Fruit fly (Drosophila melanogaster) whole organism, embryonic: Measurements from ENCODE around the gene CG16964.

Experiments
- C15 ChIP-seq: fragments of 200-800 bp; sonication (Bioruptor generic); IDR thresholded peaks from 3 replicates; pipeline ENCODE4 v1.3.6; 2022; ENCODE audit warnings: missing biosample characterization, missing genetic modification characterization
- CG11560 ChIP-seq: fragments of 200-800 bp; sonication (Bioruptor generic); IDR thresholded peaks from 3 replicates; pipeline ENCODE4 v1.3.6; 2022; ENCODE audit warnings: missing biosample characterization, missing genetic modification characterization
- CG11695 ChIP-seq: fragments of 200-800 bp; sonication (Bioruptor generic); IDR thresholded peaks from 3 replicates; pipeline ENCODE4 v1.3.6; 2022; ENCODE audit warnings: missing biosample characterization, missing genetic modification characterization
- CG13894 ChIP-seq: fragments of 200-800 bp; sonication (Bioruptor generic); optimal IDR thresholded peaks from 3 replicates; lab custom pipeline; 2018; ENCODE audit warnings: missing biosample characterization, mild to moderate bottlenecking, missing genetic modification characterization, moderate library complexity
- CG15479 ChIP-seq: fragments of 200-800 bp; sonication (Bioruptor generic); optimal IDR thresholded peaks from 3 replicates; lab custom pipeline; 2019; ENCODE audit warnings: missing biosample characterization, mild to moderate bottlenecking, missing genetic modification characterization, moderate library complexity
- CG1602 ChIP-seq: fragments of 200-800 bp; sonication (Bioruptor generic); optimal IDR thresholded peaks from 3 replicates; lab custom pipeline; 2016; ENCODE audit warnings: missing biosample characterization, missing genetic modification characterization
- CG2199 ChIP-seq: fragments of 200-800 bp; sonication (Bioruptor generic); IDR thresholded peaks from 3 replicates; pipeline ENCODE4 v1.3.6; 2022; ENCODE audit warnings: missing biosample characterization, missing genetic modification characterization
- CG32767 ChIP-seq: fragments of 200-800 bp; sonication (Bioruptor generic); IDR thresholded peaks from 2 replicates; pipeline ENCODE4 v1.3.6; 2022; ENCODE audit warnings: missing biosample characterization, missing genetic modification characterization
- CG34376 ChIP-seq: fragments of 200-800 bp; sonication (Bioruptor generic); optimal IDR thresholded peaks from 2 replicates; lab custom pipeline; 2018; ENCODE audit warnings: missing biosample characterization, mild to moderate bottlenecking, missing genetic modification characterization
- CG4282 ChIP-seq: fragments of 200-800 bp; sonication (Bioruptor generic); optimal IDR thresholded peaks from 2 replicates; lab custom pipeline; 2016; ENCODE audit warnings: missing biosample characterization, missing genetic modification characterization
- CG4360 ChIP-seq: fragments of 200-800 bp; sonication (Bioruptor generic); IDR thresholded peaks from 2 replicates; pipeline ENCODE4 v1.3.6; 2022; ENCODE audit warnings: missing biosample characterization, missing genetic modification characterization
- CG4820 ChIP-seq: fragments of 200-800 bp; sonication (Bioruptor generic); optimal IDR thresholded peaks from 3 replicates; lab custom pipeline; 2016; ENCODE audit warnings: missing biosample characterization, missing genetic modification characterization
- CG8290 ChIP-seq, 3 experiments: fragments of 200-800 bp; sonication (Bioruptor generic); optimal IDR thresholded peaks; 2 replicates each; lab custom pipeline; 2016 to 2019; ENCODE audit warnings: missing biosample characterization in 3 of 3, missing genetic modification characterization in 3 of 3, mild to moderate bottlenecking in 2 of 3, moderate library complexity in 1 of 3
- CG9817 ChIP-seq: fragments of 200-800 bp; sonication (Bioruptor generic); optimal IDR thresholded peaks from 2 replicates; lab custom pipeline; 2018; ENCODE audit warnings: missing biosample characterization, mild to moderate bottlenecking, missing genetic modification characterization, moderate library complexity
- CTCF ChIP-seq: fragments of 200-800 bp; sonication (Bioruptor generic); optimal IDR thresholded peaks from 2 replicates; lab custom pipeline; 2017; ENCODE audit warnings: missing biosample characterization, mild to moderate bottlenecking, missing genetic modification characterization, moderate library complexity
- CoRest ChIP-seq: fragments of 200-800 bp; sonication (Bioruptor generic); optimal IDR thresholded peaks from 3 replicates; lab custom pipeline; 2018; ENCODE audit warnings: missing biosample characterization, mild to moderate bottlenecking, missing genetic modification characterization, moderate library complexity
- Dad ChIP-seq: fragments of 200-800 bp; sonication (Bioruptor generic); optimal IDR thresholded peaks from 3 replicates; lab custom pipeline; 2016; ENCODE audit warnings: missing biosample characterization, missing genetic modification characterization
- E2f2 ChIP-seq: fragments of 200-800 bp; sonication (Bioruptor generic); IDR thresholded peaks from 2 replicates; pipeline ENCODE4 v1.3.6; 2022; ENCODE audit warnings: missing biosample characterization, missing genetic modification characterization
- Elba2 ChIP-seq: fragments of 200-800 bp; sonication (Bioruptor generic); optimal IDR thresholded peaks from 3 replicates; lab custom pipeline; 2016; ENCODE audit warnings: missing biosample characterization, missing genetic modification characterization
- Ets65A ChIP-seq: fragments of 200-800 bp; sonication (Bioruptor generic); peaks from one replicate; lab custom pipeline; 2016; ENCODE audit warnings: missing biosample characterization, missing genetic modification characterization
- GATAe ChIP-seq: fragments of 200-800 bp; sonication (Bioruptor generic); conservative IDR thresholded peaks from 2 replicates; pipeline ENCODE4 v1.3.6; 2022; ENCODE audit warnings: missing biosample characterization, missing genetic modification characterization
- Lhr ChIP-seq: fragments of 200-800 bp; sonication (Bioruptor generic); optimal IDR thresholded peaks from 3 replicates; lab custom pipeline; 2017; ENCODE audit warnings: mild to moderate bottlenecking, missing biosample characterization, missing genetic modification reagents, missing genetic modification characterization
- MBD-R2 ChIP-seq: fragments of 200-800 bp; sonication (Bioruptor generic); IDR thresholded peaks from 2 replicates; pipeline ENCODE4 v1.3.6; 2022; ENCODE audit warnings: missing biosample characterization, missing genetic modification characterization
- Max ChIP-seq: fragments of 200-800 bp; sonication (Bioruptor generic); optimal IDR thresholded peaks from 2 replicates; lab custom pipeline; 2016; ENCODE audit warnings: missing biosample characterization, mild to moderate bottlenecking, missing genetic modification characterization
- Myb ChIP-seq: fragments of 200-800 bp; sonication (Bioruptor generic); optimal IDR thresholded peaks from 2 replicates; lab custom pipeline; 2016; ENCODE audit warnings: missing biosample characterization, missing genetic modification characterization
- NfI ChIP-seq: fragments of 200-800 bp; sonication (Bioruptor generic); optimal IDR thresholded peaks from 3 replicates; lab custom pipeline; 2018; ENCODE audit warnings: missing biosample characterization, mild to moderate bottlenecking, missing genetic modification characterization, moderate library complexity
- Opbp ChIP-seq: fragments of 200-800 bp; sonication (Bioruptor generic); IDR thresholded peaks from 3 replicates; pipeline ENCODE4 v1.3.6; 2022; ENCODE audit warnings: missing biosample characterization, missing genetic modification characterization; ENCODE audit not compliant: partially characterized antibody
- amos ChIP-seq: fragments of 200-800 bp; sonication (Bioruptor generic); IDR thresholded peaks from 2 replicates; pipeline ENCODE4 v1.3.6; 2022; ENCODE audit warnings: missing biosample characterization, missing genetic modification characterization; ENCODE audit not compliant: partially characterized antibody
- ap ChIP-seq: fragments of 200-800 bp; sonication (Bioruptor generic); IDR thresholded peaks from 2 replicates; pipeline ENCODE4 v1.3.6; 2022; ENCODE audit warnings: missing biosample characterization, missing genetic modification characterization
- ase ChIP-seq: fragments of 200-800 bp; sonication (Bioruptor generic); IDR thresholded peaks from 3 replicates; pipeline ENCODE4 v1.3.6; 2022; ENCODE audit warnings: missing biosample characterization, missing genetic modification characterization
- cad ChIP-seq: fragments of >200 bp; optimal IDR thresholded peaks from 2 replicates; lab custom pipeline; 2017; ENCODE audit warnings: missing biosample characterization, missing genetic modification characterization
- chinmo ChIP-seq: fragments of 200-800 bp; sonication (Bioruptor generic); IDR thresholded peaks from 4 replicates; pipeline ENCODE4 v1.3.6; 2022; ENCODE audit warnings: missing biosample characterization, missing genetic modification characterization; ENCODE audit not compliant: partially characterized antibody
- exex ChIP-seq: fragments of 200-800 bp; sonication (Bioruptor generic); optimal IDR thresholded peaks from 4 replicates; lab custom pipeline; 2018; ENCODE audit warnings: missing biosample characterization, mild to moderate bottlenecking, missing genetic modification characterization, moderate library complexity
- eyg ChIP-seq: fragments of 200-800 bp; sonication (Bioruptor generic); optimal IDR thresholded peaks from 3 replicates; lab custom pipeline; 2016; ENCODE audit warnings: missing biosample characterization, missing genetic modification characterization
- fu2 ChIP-seq: fragments of 200-800 bp; sonication (Bioruptor generic); optimal IDR thresholded peaks from 2 replicates; lab custom pipeline; 2016; ENCODE audit warnings: missing biosample characterization, missing genetic modification characterization
- gfzf ChIP-seq: fragments of 200-800 bp; sonication (Bioruptor generic); optimal IDR thresholded peaks from 2 replicates; lab custom pipeline; 2016; ENCODE audit warnings: missing biosample characterization, mild to moderate bottlenecking, missing genetic modification characterization, moderate library complexity
- grn ChIP-seq: fragments of 200-800 bp; sonication (Bioruptor generic); optimal IDR thresholded peaks from 3 replicates; lab custom pipeline; 2017; ENCODE audit warnings: missing biosample characterization, missing genetic modification characterization
- ham ChIP-seq: fragments of 200-800 bp; sonication (Bioruptor generic); IDR thresholded peaks from 2 replicates; pipeline ENCODE4 v1.3.6; 2022; ENCODE audit warnings: missing biosample characterization, missing genetic modification characterization
- inv ChIP-seq: fragments of 200-800 bp; sonication (Bioruptor generic); IDR thresholded peaks from 2 replicates; pipeline ENCODE4 v1.3.6; 2022; ENCODE audit warnings: missing biosample characterization, missing genetic modification characterization; ENCODE audit not compliant: partially characterized antibody
- knrl ChIP-seq: fragments of 200-800 bp; sonication (Bioruptor generic); IDR thresholded peaks from 3 replicates; pipeline ENCODE4 v1.3.6; 2022; ENCODE audit warnings: missing biosample characterization, missing genetic modification characterization; ENCODE audit not compliant: partially characterized antibody
- lab ChIP-seq: fragments of 200-800 bp; sonication (Bioruptor generic); optimal IDR thresholded peaks from 3 replicates; lab custom pipeline; 2017; ENCODE audit warnings: missing biosample characterization, missing genetic modification characterization, mild to moderate bottlenecking, moderate library complexity, missing genetic modification reagents
- mirr ChIP-seq: fragments of 200-800 bp; sonication (Bioruptor generic); optimal IDR thresholded peaks from 3 replicates; lab custom pipeline; 2018; ENCODE audit warnings: missing biosample characterization, mild to moderate bottlenecking, missing genetic modification characterization
- phol ChIP-seq: fragments of 200-800 bp; sonication (Bioruptor generic); optimal IDR thresholded peaks from 3 replicates; lab custom pipeline; 2018; ENCODE audit warnings: missing biosample characterization, mild to moderate bottlenecking, missing genetic modification characterization, moderate library complexity
- pita ChIP-seq: fragments of 200-800 bp; sonication (Bioruptor generic); optimal IDR thresholded peaks from 2 replicates; lab custom pipeline; 2017; ENCODE audit warnings: missing biosample characterization, mild to moderate bottlenecking, missing genetic modification characterization
- psq ChIP-seq: fragments of 200-800 bp; sonication (Bioruptor generic); optimal IDR thresholded peaks from 2 replicates; lab custom pipeline; 2017; ENCODE audit warnings: missing biosample characterization, missing genetic modification characterization
- so ChIP-seq: fragments of 200-800 bp; sonication (Bioruptor generic); IDR thresholded peaks from 3 replicates; pipeline ENCODE4 v1.3.6; 2022; ENCODE audit warnings: missing biosample characterization, missing genetic modification characterization
- stwl ChIP-seq: fragments of 200-800 bp; sonication (Bioruptor generic); optimal IDR thresholded peaks from 3 replicates; lab custom pipeline; 2018; ENCODE audit warnings: missing biosample characterization, mild to moderate bottlenecking, missing genetic modification characterization, moderate library complexity
- sug ChIP-seq: fragments of 200-800 bp; optimal IDR thresholded peaks from 2 replicates; lab custom pipeline; 2019; ENCODE audit warnings: missing biosample characterization, mild to moderate bottlenecking, missing genetic modification characterization, moderate library complexity
- ttk ChIP-seq: fragments of 200-800 bp; sonication (Bioruptor generic); IDR thresholded peaks from 2 replicates; pipeline ENCODE4 v2.1.2; 2022; ENCODE audit warnings: missing biosample characterization, missing genetic modification characterization
- zen ChIP-seq: fragments of 200-800 bp; sonication (Bioruptor generic); optimal IDR thresholded peaks from 3 replicates; lab custom pipeline; 2018; ENCODE audit warnings: missing biosample characterization, mild to moderate bottlenecking, missing genetic modification characterization, moderate library complexity

Gene CG16964

dm6 chr2L:11942826-11943225 lies 4.9 kb upstream of the CG16964 start:
- no peak for TF ChIP-seq fu2 (GFP tag; lab: Kevin White, UChicago)
- no peak for TF ChIP-seq CG11695 (GFP tag; lab: Robert Waterston, UW)
- no peak for TF ChIP-seq C15 (GFP tag; lab: Robert Waterston, UW)
- TF ChIP-seq Lhr (GFP tag; lab: Kevin White, UChicago): no peak
- TF ChIP-seq lab (GFP tag; lab: Kevin White, UChicago): no peak
- no peak for TF ChIP-seq CG4282
- TF ChIP-seq mirr: peak; percentile 0
- TF ChIP-seq exex (tag; lab: Kevin White, UChicago): peak; percentile 68
- no peak for TF ChIP-seq MBD-R2 (GFP tag; lab: Robert Waterston, UW)
- no peak for TF ChIP-seq CG32767
- no peak for TF ChIP-seq CG15479 (GFP tag; lab: Kevin White, UChicago)
- TF ChIP-seq sug: peak; percentile 76
- TF ChIP-seq GATAe (GFP tag; lab: Robert Waterston, UW): peak; percentile 17; the same call in 1 of the 2 replicates
- peak; percentile 55 for TF ChIP-seq CG34376 (GFP tag; lab: Kevin White, UChicago)
- TF ChIP-seq grn (GFP tag; lab: Kevin White, UChicago): peak; percentile 7
- no peak for TF ChIP-seq ap (GFP tag; lab: Robert Waterston, UW)

dm6 chr2L:11943829-11944228 lies 3.9 kb upstream of the CG16964 start, which contains the start of gene Crys:
TSS of gene Crys (plus strand) at chr2L:11944129.
- TF ChIP-seq psq (no peak), so (no peak), Ets65A (peak; percentile 68), CG13894 (no peak), CG4360 (GFP tag; lab: Robert Waterston, UW) (no peak), inv (no peak), Elba2 (GFP tag; lab: Kevin White, UChicago) (no peak), phol (tag; lab: Kevin White, UChicago) (no peak), gfzf (no peak), ase (0 out of 3 replicates have a peak, but pooled peaks have one; percentile 4), CG4820 (no peak), Dad (GFP tag; lab: Kevin White, UChicago) (no peak), ttk (GFP tag; lab: Robert Waterston, UW) (no peak)
- TF ChIP-seq, all 482 proteins: peak for 2

- peak; percentile 79 for TF ChIP-seq E2f2 (GFP tag; lab: Robert Waterston, UW)
- no peak for TF ChIP-seq CG8290 (GFP tag; optimal IDR thresholded peaks at IDR 0.05; lab: Kevin White, UChicago)
- peak in 1 of 2 experiments; percentile 7 for TF ChIP-seq CG8290 (tag; optimal IDR thresholded peaks at IDR 0.05; lab: Kevin White, UChicago)
- TF ChIP-seq Max: no peak
- peak; percentile 86 for TF ChIP-seq cad (GFP tag; lab: Kevin White, UChicago)
- peak; percentile 24; the same call in 1 of the 2 replicates for TF ChIP-seq amos (GFP tag; lab: Robert Waterston, UW)
- peak; percentile 30 for TF ChIP-seq zen
- TF ChIP-seq Myb (GFP tag; lab: Kevin White, UChicago): peak; percentile 26
- TF ChIP-seq Opbp (GFP tag; lab: Robert Waterston, UW): peak; percentile 21; the same call in 1 of the 3 replicates
- TF ChIP-seq chinmo (GFP tag; lab: Robert Waterston, UW): 0 out of 4 replicates have a peak, but pooled peaks have one; percentile 45
- TF ChIP-seq eyg: no peak
- TF ChIP-seq Ets65A: peak; percentile 19
- peak; percentile 36 for TF ChIP-seq stwl (tag; lab: Kevin White, UChicago)
- TF ChIP-seq ham (GFP tag; lab: Robert Waterston, UW): no peak
- no peak for TF ChIP-seq CG11560 (tag; lab: Robert Waterston, UW)
- peak; percentile 40 for TF ChIP-seq knrl (GFP tag; lab: Robert Waterston, UW)
- 0 out of 3 replicates have a peak, but pooled peaks have one; percentile 51 for TF ChIP-seq CG2199 (GFP tag; lab: Robert Waterston, UW)
- TF ChIP-seq NfI (GFP tag; lab: Kevin White, UChicago): peak; percentile 6
- TF ChIP-seq CG9817: peak; percentile 13
- peak; percentile 5 for TF ChIP-seq CoRest (tag; lab: Kevin White, UChicago)
- no peak for TF ChIP-seq CG1602 (GFP tag; lab: Kevin White, UChicago)
- peak; percentile 58 for TF ChIP-seq pita (GFP tag; lab: Kevin White, UChicago)
- TF ChIP-seq CTCF (GFP tag; lab: Kevin White, UChicago): peak; percentile 50
Observed at dm6 chr2L:11948479-11948878, 738 bp downstream of the CG16964 start.
